Worm (Caenorhabditis elegans): ENCODE data around the gene M163.8.

- TF ChIP-seq nhr-237 (tag; optimal IDR thresholded peaks at IDR 0.05) (no peak), nhr-21 (tag; optimal IDR thresholded peaks at IDR 0.05) (no peak), unc-39 (tag; optimal IDR thresholded peaks at IDR 0.05) (no peak), nhr-25 (tag; optimal IDR thresholded peaks at IDR 0.05) (no peak), nhr-6 (tag; optimal IDR thresholded peaks at IDR 0.05) (no peak), gmeb-1 (tag; optimal IDR thresholded peaks at IDR 0.05) (no peak), elt-1 (tag; optimal IDR thresholded peaks at IDR 0.05) (no peak), egl-27 (tag; optimal IDR thresholded peaks at IDR 0.05) (no peak), snpc-4 (tag; optimal IDR thresholded peaks at IDR 0.05) (no peak), mdl-1 (tag; optimal IDR thresholded peaks at IDR 0.05) (no peak), sma-9 (GFP tag; optimal IDR thresholded peaks at IDR 0.05) (no peak), sma-9 (tag; optimal IDR thresholded peaks at IDR 0.05) (no peak)
Measured at ce11 chrX:14520463-14520862, 35.5 kb downstream of the M163.8 start, which contains the start of gene D1025.1.
